Fruit fly (Drosophila melanogaster): Measurements from ENCODE around the gene ss.

The ss gene

DNA sequence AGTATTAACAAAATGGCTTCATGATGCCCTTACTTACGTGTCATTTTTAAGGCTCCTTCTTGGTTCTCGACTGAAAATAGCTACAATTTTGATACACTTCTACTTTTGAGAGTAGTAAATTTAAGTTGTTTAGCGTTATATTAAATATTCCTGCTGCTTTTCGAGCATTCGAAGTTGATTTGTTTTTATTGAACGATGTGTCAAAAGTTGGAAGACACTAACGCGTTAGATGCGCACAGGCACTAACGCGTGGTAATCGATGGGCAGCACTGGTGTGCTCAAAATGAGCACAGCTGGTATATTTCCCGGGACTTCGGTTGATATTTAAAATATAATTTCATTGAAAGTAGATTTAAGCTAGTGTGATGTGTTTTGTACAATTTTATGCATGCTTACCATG lies 44.4 kb downstream of the ss start, which contains the start of gene CG17931:
Gene CG17931 (minus strand): TSS at position 369 of the 400 bp plus-strand sequence.
- TF ChIP-seq CG7101 (tag; optimal IDR thresholded peaks at IDR 0.05) (peak; percentile 2), Crg-1 (GFP tag; optimal IDR thresholded peaks at IDR 0.05) (peak; percentile 21), bab1 (GFP tag; optimal IDR thresholded peaks at IDR 0.05) (peak; percentile 63), Clk (GFP tag; optimal IDR thresholded peaks at IDR 0.05) (no peak)

DNA sequence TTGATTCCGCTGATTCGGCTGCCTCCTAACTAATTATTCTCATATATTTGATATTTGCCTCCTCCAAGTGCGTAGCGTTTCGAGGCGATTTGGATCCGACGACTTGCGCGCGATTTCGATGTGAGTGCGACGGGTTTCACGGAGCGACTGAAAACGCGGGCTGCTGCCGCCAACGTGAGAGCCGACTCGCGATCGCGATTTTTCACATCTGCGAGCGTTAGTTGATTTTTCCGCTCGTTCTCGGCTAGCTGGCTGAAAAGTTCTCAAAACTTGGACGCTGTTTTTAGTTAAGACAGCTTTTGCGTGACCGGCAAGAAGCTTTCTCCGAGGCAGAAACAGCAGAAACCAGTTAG lies 46.7 kb downstream of the ss start, which contains the start of gene CG10311:
Gene CG10311 (minus strand): TSS at position 153 of the 353 bp plus-strand sequence.
- TF ChIP-seq CG11617 (GFP tag; optimal IDR thresholded peaks at IDR 0.05) (peak; percentile 38), Mnt (GFP tag; optimal IDR thresholded peaks at IDR 0.05) (peak; percentile 30), CG7045 (GFP tag; optimal IDR thresholded peaks at IDR 0.05) (no peak), CG5204 (GFP tag; optimal IDR thresholded peaks at IDR 0.05) (no peak)

DNA sequence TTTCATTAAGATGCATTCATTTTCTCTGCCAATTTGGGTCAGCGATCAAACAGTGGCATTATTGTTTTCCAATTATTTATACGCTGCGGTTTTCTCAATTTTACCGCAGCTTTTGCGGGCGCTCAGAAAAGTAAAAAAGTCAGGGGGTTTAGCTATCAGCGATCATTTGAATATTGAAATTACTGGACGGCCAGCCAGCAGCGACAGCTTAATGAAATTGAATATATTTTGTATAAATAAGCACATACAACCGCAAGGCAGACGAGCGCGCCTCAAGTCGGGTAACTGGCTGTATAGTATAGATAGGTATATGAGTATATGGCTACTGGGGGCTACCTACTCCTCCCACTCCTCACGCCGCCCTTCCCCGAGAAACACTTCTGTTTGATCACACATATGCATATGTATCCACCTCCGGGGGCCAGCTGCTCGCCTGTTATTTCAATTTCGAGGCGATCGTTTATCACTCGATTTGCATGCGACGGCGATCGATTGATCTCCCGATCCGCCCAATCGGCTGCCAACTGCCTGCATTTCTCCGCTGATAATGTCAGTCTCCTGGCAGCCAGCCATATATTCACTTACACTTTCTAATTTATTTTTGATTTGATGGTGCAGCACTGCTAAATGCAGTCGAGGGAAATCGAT lies 47.2 kb downstream of the ss start:
- TF ChIP-seq CG7045 (GFP tag; optimal IDR thresholded peaks at IDR 0.05) (no peak), CG33017 (tag; optimal IDR thresholded peaks at IDR 0.05) (no peak), cic (GFP tag; optimal IDR thresholded peaks at IDR 0.05) (peak; percentile 52), Mnt (GFP tag; optimal IDR thresholded peaks at IDR 0.05) (no peak), Hr96 (GFP tag; optimal IDR thresholded peaks at IDR 0.05) (peak; percentile 36), CG14711 (tag; optimal IDR thresholded peaks at IDR 0.05) (no peak), kay (GFP tag; ENCODE audit: borderline replicate concordance) (peak; percentile 70), CG1620 (GFP tag; optimal IDR thresholded peaks at IDR 0.05) (no peak), CG11617 (GFP tag; optimal IDR thresholded peaks at IDR 0.05) (peak; percentile 67), Clk (GFP tag; optimal IDR thresholded peaks at IDR 0.05) (no peak), CG12768 (GFP tag; optimal IDR thresholded peaks at IDR 0.05) (no peak), pad (GFP tag; optimal IDR thresholded peaks at IDR 0.05) (no peak), bab1 (GFP tag; optimal IDR thresholded peaks at IDR 0.05) (no peak), toe (GFP tag; optimal IDR thresholded peaks at IDR 0.05) (no peak), tj (GFP tag; optimal IDR thresholded peaks at IDR 0.05) (peak; percentile 29), CG5204 (GFP tag; optimal IDR thresholded peaks at IDR 0.05) (peak; percentile 31), Crg-1 (GFP tag; optimal IDR thresholded peaks at IDR 0.05) (no peak), CG7101 (tag; optimal IDR thresholded peaks at IDR 0.05) (no peak), cnc (optimal IDR thresholded peaks at IDR 0.05) (no peak), ovo (GFP tag; optimal IDR thresholded peaks at IDR 0.05) (peak; percentile 2)

DNA sequence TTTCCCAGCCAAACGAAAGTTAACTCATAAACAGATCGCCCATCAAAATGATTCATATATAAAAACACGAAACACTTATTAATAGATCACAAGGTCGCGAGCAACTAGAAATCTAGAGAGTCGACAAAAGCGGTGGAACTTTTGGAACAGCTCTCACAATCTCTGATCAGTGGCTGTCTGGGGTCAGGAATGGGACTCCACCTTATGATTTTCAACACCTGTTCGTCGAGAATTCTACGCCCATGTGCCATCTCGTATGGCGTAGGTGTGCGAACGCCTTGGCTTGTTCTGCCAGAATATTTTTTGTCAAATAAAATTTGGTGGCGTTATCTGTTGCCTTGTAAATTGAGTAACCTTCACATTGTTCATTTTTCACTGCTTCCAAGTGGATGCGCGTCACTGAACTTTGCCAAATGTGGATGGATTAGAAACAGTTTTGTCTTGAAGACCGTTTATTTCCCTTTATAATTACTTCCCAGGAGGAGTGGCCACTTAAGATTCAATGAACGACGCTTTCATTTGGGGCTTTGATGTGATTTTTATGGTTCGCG lies 48.0 kb downstream of the ss start:
- TF ChIP-seq CG7101 (tag; optimal IDR thresholded peaks at IDR 0.05) (no peak), cnc (optimal IDR thresholded peaks at IDR 0.05) (no peak), CG33017 (tag; optimal IDR thresholded peaks at IDR 0.05) (peak; percentile 40), CG7045 (GFP tag; optimal IDR thresholded peaks at IDR 0.05) (peak; percentile 3), Hr96 (GFP tag; optimal IDR thresholded peaks at IDR 0.05) (no peak), CG12768 (GFP tag; optimal IDR thresholded peaks at IDR 0.05) (peak; percentile 14), Mnt (GFP tag; optimal IDR thresholded peaks at IDR 0.05) (no peak)

DNA sequence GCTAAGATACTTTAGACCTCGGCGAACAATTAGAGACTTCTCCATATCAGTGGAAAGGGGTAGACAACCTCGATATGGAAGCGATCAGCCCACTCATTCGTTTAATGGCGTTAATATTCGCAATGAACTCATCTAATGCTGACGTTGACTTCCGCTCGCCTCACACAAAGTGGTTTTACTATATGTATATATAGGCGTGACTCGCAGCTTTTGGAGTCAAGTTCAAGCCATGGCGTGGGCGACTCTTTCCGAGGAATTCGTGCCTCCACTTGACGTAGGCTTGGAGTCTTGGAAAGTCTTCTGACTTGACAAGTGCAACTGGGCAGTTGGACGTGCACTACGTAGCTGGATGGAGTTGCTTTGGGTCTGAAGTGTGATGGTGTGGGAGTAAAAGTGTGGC lies 49.8 kb downstream of the ss start:
- TF ChIP-seq cnc (optimal IDR thresholded peaks at IDR 0.05) (peak in 1 of 2 experiments; percentile 9), toe (GFP tag; optimal IDR thresholded peaks at IDR 0.05) (no peak)

DNA sequence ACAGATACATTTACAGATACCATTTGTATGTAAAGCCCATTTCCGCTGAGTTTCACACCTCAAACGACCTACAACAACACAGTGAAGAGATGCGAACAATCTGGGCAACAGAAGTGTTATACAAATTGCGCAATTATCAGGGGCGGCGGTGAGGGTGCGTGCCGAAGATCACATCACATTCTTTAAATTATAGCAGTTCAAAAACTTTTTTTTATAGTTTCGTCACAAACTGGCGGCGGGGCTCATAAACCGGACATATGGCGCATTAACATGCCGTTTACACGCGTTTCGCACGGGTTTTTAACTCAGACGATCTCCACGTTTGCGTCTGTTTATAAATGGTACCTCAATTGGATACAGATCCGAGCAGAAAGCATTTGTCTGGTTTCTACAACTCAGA lies 50.3 kb downstream of the ss start:
- TF ChIP-seq CG1620 (GFP tag; optimal IDR thresholded peaks at IDR 0.05), result no peak
- TF ChIP-seq CG12768 (GFP tag; optimal IDR thresholded peaks at IDR 0.05), result no peak
- TF ChIP-seq pad (GFP tag; optimal IDR thresholded peaks at IDR 0.05), result no peak
- TF ChIP-seq Crg-1 (GFP tag; optimal IDR thresholded peaks at IDR 0.05), result no peak
- TF ChIP-seq cnc (optimal IDR thresholded peaks at IDR 0.05), result no peak
- no peak for TF ChIP-seq CG33017 (tag; optimal IDR thresholded peaks at IDR 0.05)
- TF ChIP-seq CG14711 (tag; optimal IDR thresholded peaks at IDR 0.05), result no peak

DNA sequence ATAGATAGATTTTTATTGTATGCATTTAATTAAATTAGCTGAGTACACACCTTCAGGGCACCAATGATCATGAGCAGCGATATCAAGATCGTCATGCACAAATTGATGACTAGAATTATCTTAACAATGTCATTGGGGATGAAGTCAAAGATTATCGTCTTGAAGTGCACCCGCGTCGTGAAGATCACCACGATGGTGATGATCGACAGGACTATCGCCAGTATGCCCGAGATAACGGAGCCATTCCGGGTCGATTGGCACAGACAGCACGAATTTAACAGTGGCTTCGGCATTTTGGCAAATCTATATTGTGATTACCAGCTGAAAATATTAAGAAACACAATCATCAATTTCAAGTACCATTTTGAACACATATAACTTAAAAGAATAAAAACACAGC lies 51.5 kb downstream of the ss start:
- TF ChIP-seq Crg-1 (GFP tag; optimal IDR thresholded peaks at IDR 0.05) (no peak), CG1620 (GFP tag; optimal IDR thresholded peaks at IDR 0.05) (no peak), CG7101 (tag; optimal IDR thresholded peaks at IDR 0.05) (no peak), CG5204 (GFP tag; optimal IDR thresholded peaks at IDR 0.05) (no peak), CG33017 (tag; optimal IDR thresholded peaks at IDR 0.05) (no peak), CG7045 (GFP tag; optimal IDR thresholded peaks at IDR 0.05) (no peak), ovo (GFP tag; optimal IDR thresholded peaks at IDR 0.05) (no peak), toe (GFP tag; optimal IDR thresholded peaks at IDR 0.05) (no peak), Hr96 (GFP tag; optimal IDR thresholded peaks at IDR 0.05) (no peak), CG11617 (GFP tag; optimal IDR thresholded peaks at IDR 0.05) (no peak), CG12768 (GFP tag; optimal IDR thresholded peaks at IDR 0.05) (no peak), tj (GFP tag; optimal IDR thresholded peaks at IDR 0.05) (no peak), Mnt (GFP tag; optimal IDR thresholded peaks at IDR 0.05) (no peak), kay (GFP tag; ENCODE audit: borderline replicate concordance) (no peak), cic (GFP tag; optimal IDR thresholded peaks at IDR 0.05) (no peak), CG14711 (tag; optimal IDR thresholded peaks at IDR 0.05) (no peak), bab1 (GFP tag; optimal IDR thresholded peaks at IDR 0.05) (no peak), cnc (optimal IDR thresholded peaks at IDR 0.05) (no peak), Clk (GFP tag; optimal IDR thresholded peaks at IDR 0.05) (no peak)

Data from whole organism, adult.